Worm (Caenorhabditis elegans): ENCODE results near the gene srz-99.

The srz-99 gene

DNA sequence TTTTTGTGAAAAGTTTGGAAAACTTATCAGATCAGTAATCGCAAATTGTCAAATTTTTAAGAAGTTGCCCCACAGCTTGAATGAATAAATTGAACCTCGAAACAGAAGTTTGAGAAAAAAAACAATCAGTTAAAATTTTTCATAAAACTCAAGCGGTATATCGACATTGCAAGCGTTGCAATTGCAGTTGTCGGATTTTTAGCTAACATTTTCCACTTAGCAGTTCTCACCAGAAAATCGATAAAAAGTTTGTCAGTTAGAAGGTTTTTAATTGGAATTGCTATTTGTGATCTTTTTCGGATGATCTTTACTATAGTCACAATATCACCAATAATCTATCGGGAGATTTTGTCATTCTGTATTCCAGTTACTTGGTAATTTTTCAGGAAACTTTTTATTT is 44.3 kb upstream of the srz-99 start, which contains the start of gene srw-43:
srw-43 (plus strand) TSS at position 301 of the 400 bp plus-strand sequence.
- TF ChIP-seq tbp1 (GFP tag; optimal IDR thresholded peaks at IDR 0.05) (no peak), hmg-20 (GFP tag; IDR thresholded peaks at IDR 0.05) (no peak), lin-26 (GFP tag; IDR thresholded peaks at IDR 0.05) (no peak), lin-35 (GFP tag; optimal IDR thresholded peaks at IDR 0.05) (no peak)

DNA sequence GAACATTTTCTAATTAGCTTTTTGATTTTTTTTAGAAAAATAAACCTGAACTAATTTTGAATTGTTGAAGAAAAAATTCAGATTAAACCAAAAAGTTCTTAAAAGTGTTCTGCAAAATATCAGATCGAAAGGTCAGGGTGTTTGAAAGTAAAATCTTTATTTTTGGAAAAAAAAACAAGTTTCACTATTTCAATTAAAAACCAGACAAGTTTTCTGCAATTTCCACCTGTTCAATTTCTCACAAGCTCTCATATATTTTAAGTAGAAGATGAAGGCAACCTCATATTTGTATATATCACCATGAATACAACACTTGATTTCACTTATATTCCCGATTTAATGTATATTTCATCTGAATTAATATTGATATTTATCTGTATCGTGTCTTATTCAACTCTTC is 42.8 kb upstream of the srz-99 start, which contains the start of gene srz-102:
srz-102 (plus strand) TSS at position 301 of the 400 bp plus-strand sequence.
- no peak for TF ChIP-seq C17E4.6 (GFP tag; IDR thresholded peaks at IDR 0.05)
- no peak for TF ChIP-seq nfya-1 (tag; optimal IDR thresholded peaks at IDR 0.05; ENCODE audit: borderline replicate concordance, insufficient read depth)
- TF ChIP-seq ceh-58 (GFP tag; IDR thresholded peaks at IDR 0.05) = no peak
- TF ChIP-seq lsy-27 (tag; optimal IDR thresholded peaks at IDR 0.05; ENCODE audit: borderline replicate concordance, insufficient read depth) = no peak
- TF ChIP-seq mes-4 (tag; optimal IDR thresholded peaks at IDR 0.05) = no peak
- TF ChIP-seq hmg-20 (GFP tag; IDR thresholded peaks at IDR 0.05) = no peak
- no peak for TF ChIP-seq sea-2 (GFP tag; IDR thresholded peaks at IDR 0.05)
- TF ChIP-seq nfya-2 (GFP tag; IDR thresholded peaks at IDR 0.05) = no peak

DNA sequence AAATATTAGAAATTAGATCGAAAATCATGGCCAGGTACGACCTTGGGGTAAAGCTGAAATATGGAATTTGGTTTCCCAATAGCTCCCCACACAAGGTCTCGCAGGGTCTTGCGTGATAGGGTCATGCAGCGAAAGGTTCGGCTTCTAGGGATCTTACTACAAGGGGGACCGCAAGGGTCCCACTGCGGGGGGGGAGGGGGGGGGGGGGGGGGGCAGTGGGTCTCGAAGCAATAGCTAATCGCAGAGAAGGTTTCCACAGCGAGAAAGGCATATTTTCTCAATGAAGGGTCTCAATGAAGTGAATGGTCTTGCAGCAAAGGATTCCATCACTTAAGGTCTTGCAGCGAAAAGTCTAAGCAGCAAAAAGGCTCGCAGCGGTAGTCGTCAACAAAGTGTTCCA is 37.1 kb upstream of the srz-99 start:
- peak; percentile 92 for TF ChIP-seq zfh-2 (GFP tag; conservative IDR thresholded peaks at IDR 0.05)
- peak; percentile 90; the same call in 1 of the 2 replicates for TF ChIP-seq egrh-3 (GFP tag; IDR thresholded peaks at IDR 0.05)
- no peak for TF ChIP-seq sdz-38 (tag; optimal IDR thresholded peaks at IDR 0.05)

ce11 chrV:16693732-16694131 is 36.3 kb upstream of the srz-99 start, which contains the start of gene srw-42:
TSS of gene srw-42 (minus strand) at chrV:16693832.
- TF ChIP-seq lsy-27 (tag; optimal IDR thresholded peaks at IDR 0.05; ENCODE audit: borderline replicate concordance, insufficient read depth) (no peak), atf-7 (tag; optimal IDR thresholded peaks at IDR 0.05) (no peak), Y79H2A.3 (GFP tag; conservative IDR thresholded peaks at IDR 0.05) (no peak), Y95B8A.8 (GFP tag; IDR thresholded peaks at IDR 0.05) (no peak)

- TF ChIP-seq hmg-20 (GFP tag; IDR thresholded peaks at IDR 0.05) (no peak), ets-4 (GFP tag; optimal IDR thresholded peaks at IDR 0.05) (no peak), snpc-1.3 (tag; optimal IDR thresholded peaks at IDR 0.05; ENCODE audit: insufficient read depth) (no peak), attf-6 (GFP tag; IDR thresholded peaks at IDR 0.05) (no peak), F23B12.7 (tag; optimal IDR thresholded peaks at IDR 0.05; ENCODE audit: insufficient read depth) (no peak), Y53F4B.3 (GFP tag; IDR thresholded peaks at IDR 0.05) (no peak), tbp1 (GFP tag; optimal IDR thresholded peaks at IDR 0.05) (no peak), mes-4 (tag; optimal IDR thresholded peaks at IDR 0.05) (no peak), Y95B8A.8 (GFP tag; IDR thresholded peaks at IDR 0.05) (no peak), rcor-1 (GFP tag; IDR thresholded peaks at IDR 0.05) (no peak), gei-17 (GFP tag; optimal IDR thresholded peaks at IDR 0.05) (no peak), ztf-22 (GFP tag; optimal IDR thresholded peaks at IDR 0.05) (no peak), sptf-2 (GFP tag; optimal IDR thresholded peaks at IDR 0.05) (no peak), mcd-1 (GFP tag; IDR thresholded peaks at IDR 0.05) (no peak)
Measured at ce11 chrV:16694538-16694937, 35.5 kb upstream of the srz-99 start, which contains the start of gene srz-101. TSS of gene srz-101 (plus strand) at chrV:16694838.

DNA sequence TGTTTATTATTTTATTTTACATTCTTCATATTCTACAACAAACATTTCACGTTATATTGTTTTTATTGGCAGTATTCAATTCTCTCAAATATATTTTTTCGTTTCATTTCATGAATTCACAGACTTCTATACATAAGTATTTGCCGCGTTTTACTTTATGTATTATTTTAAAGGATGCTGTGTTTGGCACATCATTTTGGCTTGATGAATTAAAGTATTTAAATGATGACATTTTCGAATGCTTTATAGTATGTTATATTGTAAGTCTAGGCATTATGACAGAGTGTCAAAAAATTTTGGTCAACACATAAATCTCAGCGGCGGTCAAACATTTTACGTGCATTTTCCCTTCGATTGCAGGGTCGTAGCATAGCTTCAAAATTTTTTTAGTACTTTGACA is 34.6 kb upstream of the srz-99 start:
- no peak for TF ChIP-seq ceh-40 (GFP tag; IDR thresholded peaks at IDR 0.05)
- no peak for TF ChIP-seq lin-35 (GFP tag; optimal IDR thresholded peaks at IDR 0.05)
- no peak for TF ChIP-seq bed-1 (GFP tag; IDR thresholded peaks at IDR 0.05)

All from whole organism, young adult.